Fruit fly (Drosophila melanogaster) whole organism, embryonic: Measurements from ENCODE around the gene HtrA2.

Source experiments
- Bgb ChIP-seq: fragments of 200-800 bp; sonication (Bioruptor generic); IDR thresholded peaks from 2 replicates; pipeline ENCODE4 v1.3.6; 2022; ENCODE audit warnings: missing biosample characterization, missing genetic modification characterization; ENCODE audit not compliant: partially characterized antibody
- Blimp-1 ChIP-seq: fragments of 200-800 bp; sonication (Bioruptor generic); optimal IDR thresholded peaks from 3 replicates; lab custom pipeline; 2018; ENCODE audit warnings: missing biosample characterization, missing genetic modification characterization, mild to moderate bottlenecking, moderate library complexity, missing genetic modification reagents
- BtbVII ChIP-seq: fragments of 200-800 bp; sonication (Bioruptor generic); optimal IDR thresholded peaks from 3 replicates; lab custom pipeline; 2017; ENCODE audit warnings: missing biosample characterization, mild to moderate bottlenecking, missing genetic modification characterization
- CG11085 ChIP-seq: fragments of 200-800 bp; sonication (Bioruptor generic); IDR thresholded peaks from 2 replicates; pipeline ENCODE4 v1.3.6; 2022; ENCODE audit warnings: missing biosample characterization, missing genetic modification characterization
- CG11456 ChIP-seq: fragments of 200-800 bp; sonication (Bioruptor generic); IDR thresholded peaks from 3 replicates; pipeline ENCODE4 v1.3.6; 2022; ENCODE audit warnings: missing biosample characterization, missing genetic modification characterization
- CG14667 ChIP-seq: fragments of 200-800 bp; sonication (Bioruptor generic); IDR thresholded peaks from 2 replicates; pipeline ENCODE4 v1.3.6; 2022; ENCODE audit warnings: missing biosample characterization, missing genetic modification characterization
- CG16813 ChIP-seq: fragments of 200-800 bp; sonication (Bioruptor generic); IDR thresholded peaks from 3 replicates; pipeline ENCODE4 v1.3.6; 2022; ENCODE audit warnings: missing biosample characterization, missing genetic modification characterization; ENCODE audit not compliant: partially characterized antibody
- CG18011 ChIP-seq: fragments of 200-800 bp; sonication (Bioruptor generic); optimal IDR thresholded peaks from 2 replicates; lab custom pipeline; 2017; ENCODE audit warnings: missing biosample characterization, missing genetic modification characterization, mild to moderate bottlenecking, moderate library complexity, missing genotype
- CG18764 ChIP-seq: fragments of 200-800 bp; sonication (Bioruptor generic); optimal IDR thresholded peaks from 3 replicates; lab custom pipeline; 2016; ENCODE audit warnings: missing biosample characterization, missing genetic modification characterization
- CG4404 ChIP-seq: fragments of 200-800 bp; sonication (Bioruptor generic); IDR thresholded peaks from 2 replicates; pipeline ENCODE4 v1.3.6; 2022; ENCODE audit warnings: missing biosample characterization, missing genetic modification characterization
- CG7556 ChIP-seq: fragments of 200-800 bp; sonication (Bioruptor generic); optimal IDR thresholded peaks from 2 replicates; lab custom pipeline; 2017; ENCODE audit warnings: missing biosample characterization, mild to moderate bottlenecking, missing genetic modification characterization
- CG8089 ChIP-seq: fragments of 200-800 bp; sonication (Bioruptor generic); optimal IDR thresholded peaks from 3 replicates; lab custom pipeline; 2016; ENCODE audit warnings: missing biosample characterization, missing genetic modification characterization
- CrebB ChIP-seq: fragments of 200-800 bp; sonication (Bioruptor generic); optimal IDR thresholded peaks from 3 replicates; lab custom pipeline; 2018; ENCODE audit warnings: missing biosample characterization, mild to moderate bottlenecking, missing genetic modification characterization
- Dfd ChIP-seq, 2 experiments: fragments of >200 bp; optimal IDR thresholded peaks; 2 replicates each; lab custom pipeline; 2017; ENCODE audit warnings: missing biosample characterization in 2 of 2, missing genetic modification characterization in 2 of 2
- GATAe ChIP-seq: fragments of 200-800 bp; sonication (Bioruptor generic); conservative IDR thresholded peaks from 2 replicates; pipeline ENCODE4 v1.3.6; 2022; ENCODE audit warnings: missing biosample characterization, missing genetic modification characterization
- Hr3 ChIP-seq: fragments of 200-800 bp; sonication (Bioruptor generic); optimal IDR thresholded peaks from 3 replicates; lab custom pipeline; 2016; ENCODE audit warnings: missing biosample characterization, missing genetic modification characterization
- Med ChIP-seq: fragments of 200-800 bp; sonication (Bioruptor generic); peaks from one replicate; lab custom pipeline; 2016; ENCODE audit warnings: missing biosample characterization, missing genetic modification characterization, mild to moderate bottlenecking, inconsistent platforms, moderate library complexity
- Pdp1 ChIP-seq, 2 experiments: fragments of 200-800 bp; sonication (Bioruptor generic); optimal IDR thresholded peaks; 3 replicates each; lab custom pipeline; 2016; ENCODE audit warnings: missing biosample characterization in 2 of 2, missing genetic modification characterization in 2 of 2, mild to moderate bottlenecking in 1 of 2, moderate library complexity in 1 of 2
- ap ChIP-seq: fragments of 200-800 bp; sonication (Bioruptor generic); IDR thresholded peaks from 2 replicates; pipeline ENCODE4 v1.3.6; 2022; ENCODE audit warnings: missing biosample characterization, missing genetic modification characterization
- br ChIP-seq: fragments of >200 bp; optimal IDR thresholded peaks from 2 replicates; lab custom pipeline; 2017
- bsh ChIP-seq, 2 experiments: fragments of 200-800 bp; sonication (Bioruptor generic); optimal IDR thresholded peaks; 2 replicates each; lab custom pipeline; 2017 to 2018; ENCODE audit warnings: mild to moderate bottlenecking in 2 of 2, missing biosample characterization in 2 of 2, missing genetic modification characterization in 2 of 2, moderate library complexity in 1 of 2
- chn ChIP-seq: fragments of 200-800 bp; sonication (Bioruptor generic); optimal IDR thresholded peaks from 2 replicates; lab custom pipeline; 2016; ENCODE audit warnings: missing biosample characterization, missing genetic modification characterization
- crc ChIP-seq: fragments of 200-800 bp; sonication (Bioruptor generic); optimal IDR thresholded peaks from 2 replicates; lab custom pipeline; 2016; ENCODE audit warnings: missing biosample characterization, missing genetic modification characterization
- dan ChIP-seq: fragments of 200-800 bp; sonication (Bioruptor generic); IDR thresholded peaks from 2 replicates; pipeline ENCODE4 v1.3.6; 2022; ENCODE audit warnings: missing biosample characterization, missing genetic modification characterization
- eve ChIP-seq, 2 experiments: fragments of >200 bp; optimal IDR thresholded peaks; 2 replicates each; lab custom pipeline; 2017; ENCODE audit warnings: missing biosample characterization in 2 of 2, missing genetic modification characterization in 2 of 2
- exex ChIP-seq: fragments of 200-800 bp; sonication (Bioruptor generic); optimal IDR thresholded peaks from 4 replicates; lab custom pipeline; 2018; ENCODE audit warnings: missing biosample characterization, mild to moderate bottlenecking, missing genetic modification characterization, moderate library complexity
- gcm ChIP-seq: fragments of 200-800 bp; sonication (Bioruptor generic); optimal IDR thresholded peaks from 2 replicates; lab custom pipeline; 2019; ENCODE audit warnings: missing biosample characterization, mild to moderate bottlenecking, missing genetic modification characterization, moderate library complexity
- gcm2 ChIP-seq: fragments of 200-800 bp; sonication (Bioruptor generic); optimal IDR thresholded peaks from 2 replicates; lab custom pipeline; 2016; ENCODE audit warnings: missing biosample characterization, missing genetic modification characterization
- sd ChIP-seq: fragments of 200-800 bp; sonication (Bioruptor generic); optimal IDR thresholded peaks from 3 replicates; lab custom pipeline; 2018; ENCODE audit warnings: missing biosample characterization, mild to moderate bottlenecking, missing genetic modification characterization, moderate library complexity
- sens ChIP-seq: fragments of 200-800 bp; sonication (Bioruptor generic); peaks from one replicate; lab custom pipeline; 2016; ENCODE audit warnings: missing biosample characterization, missing genetic modification characterization
- so ChIP-seq: fragments of 200-800 bp; sonication (Bioruptor generic); IDR thresholded peaks from 3 replicates; pipeline ENCODE4 v1.3.6; 2022; ENCODE audit warnings: missing biosample characterization, missing genetic modification characterization
- sr ChIP-seq: fragments of 200-800 bp; sonication (Bioruptor generic); IDR thresholded peaks from 3 replicates; pipeline ENCODE4 v1.3.6; 2022; ENCODE audit warnings: missing biosample characterization, missing genetic modification characterization
- tio ChIP-seq: fragments of 200-800 bp; sonication (Bioruptor generic); optimal IDR thresholded peaks from 2 replicates; lab custom pipeline; 2017; ENCODE audit warnings: missing biosample characterization, missing genetic modification characterization, inconsistent platforms
- twi ChIP-seq: fragments of 200-800 bp; optimal IDR thresholded peaks from 2 replicates; lab custom pipeline; 2019; ENCODE audit warnings: missing biosample characterization, mild to moderate bottlenecking, missing genetic modification characterization, moderate library complexity

The HtrA2 gene

DNA sequence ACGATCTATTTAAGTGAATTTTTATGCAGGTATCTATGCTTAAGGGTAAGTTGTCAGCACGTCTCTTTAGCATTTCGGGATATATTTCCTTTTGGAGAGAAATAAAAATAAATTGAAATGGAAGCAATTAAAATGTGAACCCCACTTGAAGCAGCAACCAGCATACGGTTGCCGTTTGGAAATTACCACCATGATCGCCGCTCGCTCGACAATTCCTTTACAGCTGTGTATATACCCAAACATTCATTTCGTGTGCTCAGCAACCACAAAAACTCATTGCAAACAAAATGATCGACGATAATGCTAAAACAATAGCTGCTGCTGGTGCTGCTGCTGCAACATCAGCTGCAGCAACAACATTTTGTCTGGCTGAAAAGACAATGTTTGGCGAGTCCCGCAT, 45.2 kb downstream of the HtrA2 start (continued):
- TF ChIP-seq gcm, result peak; percentile 66
- TF ChIP-seq CG18011 (GFP tag; lab: Kevin White, UChicago), result no peak
- no peak for TF ChIP-seq Bgb (GFP tag; lab: Robert Waterston, UW)
- TF ChIP-seq so (GFP tag; lab: Robert Waterston, UW), result no peak
- no peak for TF ChIP-seq CG4404 (GFP tag; lab: Robert Waterston, UW)
- peak; percentile 78 for TF ChIP-seq twi (tag; lab: Kevin White, UChicago)
- TF ChIP-seq Dfd (GFP tag; optimal IDR thresholded peaks at IDR 0.05; lab: Kevin White, UChicago), result no peak
- TF ChIP-seq chn (GFP tag; lab: Kevin White, UChicago), result no peak
- no peak for TF ChIP-seq eve (GFP tag; optimal IDR thresholded peaks at IDR 0.05; lab: Kevin White, UChicago)
- TF ChIP-seq BtbVII, result no peak
- TF ChIP-seq tio (GFP tag; lab: Kevin White, UChicago), result no peak
- no peak for TF ChIP-seq CG14667 (GFP tag; lab: Robert Waterston, UW)
- no peak for TF ChIP-seq CG11085 (GFP tag; lab: Robert Waterston, UW)

DNA sequence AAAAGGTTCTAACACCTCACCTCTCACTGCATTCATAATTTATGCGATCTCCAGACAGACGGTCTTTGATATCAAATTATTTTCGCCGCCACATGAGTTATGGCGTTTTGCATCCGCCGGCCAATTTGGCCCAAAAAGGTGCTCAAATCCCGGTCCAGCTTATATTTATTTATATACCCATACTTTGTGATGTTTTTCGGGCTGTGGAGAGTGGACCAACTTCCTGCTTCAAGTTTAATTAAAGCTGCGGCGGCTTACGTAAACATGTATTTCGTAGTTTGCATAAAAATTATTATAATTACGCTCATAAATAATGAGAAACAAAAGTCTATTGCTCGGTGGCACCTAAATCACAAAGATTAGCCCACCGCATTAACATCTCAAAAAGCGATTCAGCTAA, 46.3 kb downstream of the HtrA2 start:
- peak; percentile 52 for TF ChIP-seq Med (GFP tag; lab: Kevin White, UChicago)
- peak; percentile 61 for TF ChIP-seq sens (GFP tag; lab: Kevin White, UChicago)
- no peak for TF ChIP-seq CG16813 (GFP tag; lab: Robert Waterston, UW)
- no peak for TF ChIP-seq ap (GFP tag; lab: Robert Waterston, UW)
- TF ChIP-seq Pdp1 (GFP tag; optimal IDR thresholded peaks at IDR 0.05; lab: Kevin White, UChicago), result peak in 1 of 2 experiments; percentile 18

DNA sequence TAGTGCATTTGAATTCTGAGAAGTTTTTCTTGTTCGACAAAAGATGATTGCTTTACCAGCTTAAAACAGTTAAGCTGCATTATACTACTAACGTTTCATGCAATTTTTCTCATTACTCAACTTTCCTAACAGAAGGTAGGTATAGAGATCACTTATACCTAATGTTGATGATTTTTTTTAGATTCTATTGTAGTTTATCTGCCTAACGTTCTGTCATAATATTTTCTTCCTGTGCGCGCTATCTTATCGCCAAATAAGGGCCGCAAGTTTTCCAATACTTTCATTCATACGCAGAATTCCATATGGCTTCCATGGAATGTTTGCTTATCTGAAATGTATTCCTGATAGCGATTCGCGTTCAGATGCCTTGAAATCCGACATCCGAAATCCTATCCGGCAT, 47.1 kb downstream of the HtrA2 start:
- TF ChIP-seq sd (tag; lab: Kevin White, UChicago) (peak; percentile 87), dan (no peak), GATAe (GFP tag; lab: Robert Waterston, UW) (peak; percentile 68; the same call in 1 of the 2 replicates), exex (peak; percentile 17)
- TF ChIP-seq, all 482 proteins: peak for 3

DNA sequence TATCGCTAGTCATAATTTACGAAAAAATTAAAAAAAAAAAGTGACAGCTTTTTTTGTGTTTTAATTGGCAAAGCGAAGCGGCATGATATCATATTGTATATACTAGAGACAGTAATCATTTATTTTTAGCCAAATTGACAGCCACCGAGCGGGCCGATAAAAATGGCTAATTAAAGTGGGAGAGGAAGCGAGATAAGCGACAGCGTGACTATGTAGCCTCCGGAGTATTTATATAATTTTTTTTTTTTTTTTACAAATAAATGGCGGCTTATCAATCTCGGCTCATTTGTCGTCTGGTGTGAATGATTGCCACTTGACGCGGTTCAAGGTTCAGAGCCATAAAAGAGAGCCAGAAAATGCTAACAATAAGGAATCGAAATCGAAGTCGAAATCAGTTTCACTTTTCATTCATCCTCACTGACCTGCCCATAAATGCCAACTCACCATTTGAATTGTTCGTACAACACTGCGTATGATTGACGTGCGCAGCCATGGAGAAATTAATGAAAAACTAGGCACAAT, 48.6 kb downstream of the HtrA2 start:
- TF ChIP-seq CG7556 (GFP tag; lab: Kevin White, UChicago), result no peak
- TF ChIP-seq eve (GFP tag; optimal IDR thresholded peaks at IDR 0.05; lab: Kevin White, UChicago), result peak in 1 of 2 experiments; percentile 5
- TF ChIP-seq chn (GFP tag; lab: Kevin White, UChicago), result no peak
- peak in 1 of 2 experiments; percentile 7 for TF ChIP-seq Pdp1 (GFP tag; optimal IDR thresholded peaks at IDR 0.05; lab: Kevin White, UChicago)
- no peak for TF ChIP-seq Hr3 (GFP tag; lab: Kevin White, UChicago)
- TF ChIP-seq bsh (GFP tag; optimal IDR thresholded peaks at IDR 0.05; lab: Kevin White, UChicago), result no peak
- no peak for TF ChIP-seq CG8089 (GFP tag; lab: Kevin White, UChicago)
- no peak for TF ChIP-seq CrebB (tag; lab: Kevin White, UChicago)
- TF ChIP-seq gcm2 (GFP tag; lab: Kevin White, UChicago), result no peak
- no peak for TF ChIP-seq br
- peak; percentile 33 for TF ChIP-seq Blimp-1
- TF ChIP-seq crc, result no peak
- TF ChIP-seq sr (GFP tag; lab: Robert Waterston, UW), result no peak
- TF ChIP-seq exex, result peak; percentile 65

DNA sequence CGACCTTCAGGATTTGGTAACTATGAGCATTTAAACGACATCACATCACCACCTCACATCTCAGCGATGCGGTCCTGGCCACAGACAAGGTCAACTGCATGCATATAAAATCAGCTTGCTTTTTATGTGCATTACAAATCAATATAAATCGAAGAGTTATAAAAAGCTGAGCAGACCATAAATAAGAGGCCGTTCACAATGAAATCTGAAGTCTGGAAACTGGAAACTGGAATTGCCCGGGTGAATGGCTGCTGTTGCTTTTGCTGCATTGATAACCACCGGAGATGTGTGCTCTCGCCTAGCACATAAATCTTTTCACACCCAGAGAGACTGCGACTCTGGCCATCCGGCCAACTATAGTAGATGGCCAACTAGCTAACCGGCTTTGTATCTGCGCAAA, 49.2 kb downstream of the HtrA2 start:
- peak; percentile 24 for TF ChIP-seq sens (GFP tag; lab: Kevin White, UChicago)
- TF ChIP-seq CG18764 (GFP tag; lab: Kevin White, UChicago), result no peak
- 0 out of 3 replicates have a peak, but pooled peaks have one; percentile 9 for TF ChIP-seq CG11456 (GFP tag; lab: Robert Waterston, UW)
